Fruit fly (Drosophila melanogaster): Measurements from ENCODE around the gene CG8132.

The CG8132 gene

dm6 chr3R:9370413-9370812 lies 30.9 kb upstream of the CG8132 start (continued):
- TF ChIP-seq CG1529 (GFP tag; optimal IDR thresholded peaks at IDR 0.05) (no peak), al (GFP tag; IDR thresholded peaks at IDR 0.05) (peak; percentile 52; the same call in 1 of the 2 replicates), CG6689 (GFP tag; IDR thresholded peaks at IDR 0.05) (peak; percentile 54; the same call in 1 of the 2 replicates), CG2875 (GFP tag; optimal IDR thresholded peaks at IDR 0.05) (no peak), dati (GFP tag; IDR thresholded peaks at IDR 0.05) (no peak), Hand (GFP tag; optimal IDR thresholded peaks at IDR 0.05) (no peak), ara (GFP tag; IDR thresholded peaks at IDR 0.05) (no peak), CG30020 (tag; optimal IDR thresholded peaks at IDR 0.05) (no peak), ERR (GFP tag; optimal IDR thresholded peaks at IDR 0.05) (peak; percentile 48), hkb (optimal IDR thresholded peaks at IDR 0.05) (no peak), hkb (GFP tag; IDR thresholded peaks at IDR 0.05) (peak; percentile 74), sqz (GFP tag; optimal IDR thresholded peaks at IDR 0.05) (no peak), NC2β (GFP tag; optimal IDR thresholded peaks at IDR 0.05) (no peak), CG9437 (GFP tag; optimal IDR thresholded peaks at IDR 0.05) (peak; percentile 11), CG7987 (GFP tag; optimal IDR thresholded peaks at IDR 0.05) (no peak), fd3F (GFP tag; optimal IDR thresholded peaks at IDR 0.05) (peak; percentile 65), gsb-n (tag; optimal IDR thresholded peaks at IDR 0.05) (no peak), HmgD (GFP tag; optimal IDR thresholded peaks at IDR 0.05) (no peak), dan (GFP tag; IDR thresholded peaks at IDR 0.05) (no peak), sd (tag; optimal IDR thresholded peaks at IDR 0.05) (peak; percentile 53), dysf (GFP tag; IDR thresholded peaks at IDR 0.05) (peak; percentile 85; the same call in 2 of the 3 replicates), CG11398 (GFP tag; optimal IDR thresholded peaks at IDR 0.05) (no peak), z (GFP tag; IDR thresholded peaks at IDR 0.05) (no peak), kni (GFP tag; optimal IDR thresholded peaks at IDR 0.05) (no peak), CG10565 (GFP tag; optimal IDR thresholded peaks at IDR 0.05) (no peak), Dip3 (GFP tag; optimal IDR thresholded peaks at IDR 0.05) (peak; percentile 52), wek (GFP tag; optimal IDR thresholded peaks at IDR 0.05) (no peak), az2 (GFP tag; optimal IDR thresholded peaks at IDR 0.05) (peak; percentile 28), pan (optimal IDR thresholded peaks at IDR 0.05) (no peak), pan (GFP tag; optimal IDR thresholded peaks at IDR 0.05 in 1 of 2, IDR thresholded peaks at IDR 0.05 in 1 of 2) (peak in 1 of 2 experiments; percentile 76), repo (GFP tag; optimal IDR thresholded peaks at IDR 0.05) (no peak), wdn (GFP tag; IDR thresholded peaks at IDR 0.05) (no peak), CG9215 (GFP tag; IDR thresholded peaks at IDR 0.05) (peak; percentile 36; the same call in 1 of the 2 replicates), CG2678 (tag; optimal IDR thresholded peaks at IDR 0.05) (peak; percentile 75), CG30403 (GFP tag; optimal IDR thresholded peaks at IDR 0.05) (peak; percentile 62), Dbx (GFP tag; IDR thresholded peaks at IDR 0.05) (peak; percentile 71; the same call in 2 of the 3 replicates), sc (optimal IDR thresholded peaks at IDR 0.05) (no peak), sc (GFP tag; optimal IDR thresholded peaks at IDR 0.05) (no peak), CG9609 (GFP tag; optimal IDR thresholded peaks at IDR 0.05) (no peak), CG8290 (GFP tag; optimal IDR thresholded peaks at IDR 0.05) (no peak), CG8290 (tag; optimal IDR thresholded peaks at IDR 0.05) (no peak), CG10366 (GFP tag; IDR thresholded peaks at IDR 0.05) (no peak), CG17385 (GFP tag; optimal IDR thresholded peaks at IDR 0.05) (peak; percentile 51), CG14441 (GFP tag; IDR thresholded peaks at IDR 0.05) (peak; percentile 68), CG12155 (GFP tag; optimal IDR thresholded peaks at IDR 0.05) (peak; percentile 41), CG18599 (GFP tag; optimal IDR thresholded peaks at IDR 0.05) (peak; percentile 59), ato (GFP tag; IDR thresholded peaks at IDR 0.05; ENCODE audit: partially characterized antibody) (no peak), toy (GFP tag; IDR thresholded peaks at IDR 0.05) (no peak), CG33213 (GFP tag; optimal IDR thresholded peaks at IDR 0.05) (no peak), CG12391 (tag; optimal IDR thresholded peaks at IDR 0.05) (peak; percentile 58), Bgb (GFP tag; IDR thresholded peaks at IDR 0.05; ENCODE audit: partially characterized antibody) (no peak), cwo (GFP tag; optimal IDR thresholded peaks at IDR 0.05) (peak; percentile 52), mam (GFP tag; optimal IDR thresholded peaks at IDR 0.05) (peak; percentile 62)
